Worm (Caenorhabditis elegans) whole organism, midembryonic: ENCODE results near the gene K07G6.1.

ENCODE experiments used
- T22C8.4 ChIP-seq: fragments of 200-800 bp; sonication (Bioruptor generic); IDR thresholded peaks from 2 replicates; pipeline ENCODE4 v1.3.6; 2022; ENCODE audit warnings: missing genetic modification characterization, missing compliant biosample characterization
- cog-1 ChIP-seq: sonication (generic microtip); optimal IDR thresholded peaks from 2 replicates; lab custom pipeline; 2016; ENCODE audit warnings: missing genetic modification characterization, missing compliant biosample characterization
- flt-1 ChIP-seq: fragments of 200-800 bp; sonication (Bioruptor generic); IDR thresholded peaks from 2 replicates; pipeline ENCODE4 v1.3.6; 2022; ENCODE audit warnings: missing genetic modification characterization, missing compliant biosample characterization
- klf-2 ChIP-seq: fragments of 200-800 bp; sonication (Bioruptor generic); conservative IDR thresholded peaks from 2 replicates; pipeline ENCODE4 v1.3.6; 2022; ENCODE audit warnings: missing genetic modification reagents, missing genetic modification characterization, missing compliant biosample characterization
- med-1 ChIP-seq: sonication (generic microtip); optimal IDR thresholded peaks from 2 replicates; lab custom pipeline; 2017; ENCODE audit warnings: missing genetic modification characterization, mild to moderate bottlenecking, missing compliant biosample characterization, antibody characterized with exemption, missing genetic modification reagents; ENCODE audit not compliant: insufficient read depth
- ref-1 ChIP-seq: fragments of 200-800 bp; sonication (Bioruptor generic); conservative IDR thresholded peaks from 2 replicates; pipeline ENCODE4 v1.3.6; 2022; ENCODE audit warnings: missing genetic modification reagents, missing genetic modification characterization, missing compliant biosample characterization
- tab-1 ChIP-seq: fragments of 200-800 bp; sonication (Bioruptor generic); IDR thresholded peaks from 2 replicates; pipeline ENCODE4 v1.3.6; 2022; ENCODE audit warnings: missing genetic modification characterization, missing compliant biosample characterization
- ztf-23 ChIP-seq: fragments of 200-800 bp; sonication (Bioruptor generic); IDR thresholded peaks from 2 replicates; pipeline ENCODE4 v1.3.6; 2022; ENCODE audit warnings: missing genetic modification reagents, missing genetic modification characterization, missing compliant biosample characterization
- ztf-29 ChIP-seq: fragments of 200-800 bp; sonication (Bioruptor generic); IDR thresholded peaks from 2 replicates; pipeline ENCODE4 v1.3.6; 2022; ENCODE audit warnings: missing genetic modification reagents, missing genetic modification characterization, missing compliant biosample characterization

K07G6.1 gene

DNA sequence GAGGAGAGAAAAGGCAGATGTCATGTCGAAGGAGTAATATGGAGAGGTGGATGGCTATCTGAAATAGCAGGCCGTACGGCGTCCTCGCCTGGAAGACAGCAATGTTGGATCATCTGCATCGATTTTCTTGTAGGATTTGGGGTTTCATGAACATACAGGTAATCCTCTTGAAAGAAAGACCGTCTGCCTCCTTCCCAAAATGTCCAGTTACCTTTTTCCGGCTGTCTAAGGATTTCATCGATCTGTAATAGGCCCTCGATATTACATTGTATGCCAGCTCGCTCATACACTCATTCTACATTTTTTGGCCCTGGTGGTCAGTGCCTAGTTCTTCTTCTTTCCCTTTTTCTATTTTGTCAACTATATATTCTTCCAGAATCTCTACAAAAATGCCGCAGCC is 19.0 kb upstream of the K07G6.1 start, which contains the start of the genes fbxb-5 and btb-8:
TSS of gene fbxb-5 (minus strand) at position 101 of the 400 bp plus-strand sequence.
TSS of gene btb-8 (plus strand) at position 377 of the 400 bp plus-strand sequence.
- TF ChIP-seq T22C8.4 (GFP tag; lab: Robert Waterston, UW), result no peak
- no peak for TF ChIP-seq med-1 (GFP tag; lab: Kevin White, UChicago)
- TF ChIP-seq tab-1 (GFP tag; lab: Robert Waterston, UW), result no peak
- no peak for TF ChIP-seq ref-1 (GFP tag; lab: Robert Waterston, UW)
- TF ChIP-seq ztf-29 (GFP tag; lab: Robert Waterston, UW), result no peak
- TF ChIP-seq flt-1 (GFP tag; lab: Robert Waterston, UW), result no peak
- TF ChIP-seq ztf-23, result no peak
- no peak for TF ChIP-seq cog-1 (tag; lab: Kevin White, UChicago)
- no peak for TF ChIP-seq klf-2 (GFP tag; lab: Robert Waterston, UW)

DNA sequence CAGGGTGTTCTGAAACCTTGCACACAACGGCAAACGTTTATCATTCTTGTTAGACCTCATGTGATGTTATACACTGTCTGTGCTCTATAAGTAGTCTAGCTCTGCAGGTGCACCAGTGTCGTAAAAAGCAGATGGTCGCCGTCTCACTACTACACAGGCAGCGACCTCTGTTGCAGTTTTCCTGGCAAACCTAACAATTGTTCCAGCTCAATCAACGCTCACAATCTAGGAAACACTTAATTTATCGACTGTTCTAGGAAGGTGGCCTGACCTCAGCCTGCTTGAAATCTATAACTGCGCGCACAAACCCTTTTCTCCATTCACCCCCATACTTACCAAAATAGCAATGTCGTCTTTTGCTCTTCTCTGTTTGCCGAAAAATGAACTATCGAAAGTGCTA is 17.0 kb upstream of the K07G6.1 start, which contains the start of gene fbxb-11:
TSS of gene fbxb-11 (plus strand) at position 301 of the 400 bp plus-strand sequence.
- no peak for TF ChIP-seq T22C8.4 (GFP tag; lab: Robert Waterston, UW)
- TF ChIP-seq ztf-29 (GFP tag; lab: Robert Waterston, UW), result no peak

DNA sequence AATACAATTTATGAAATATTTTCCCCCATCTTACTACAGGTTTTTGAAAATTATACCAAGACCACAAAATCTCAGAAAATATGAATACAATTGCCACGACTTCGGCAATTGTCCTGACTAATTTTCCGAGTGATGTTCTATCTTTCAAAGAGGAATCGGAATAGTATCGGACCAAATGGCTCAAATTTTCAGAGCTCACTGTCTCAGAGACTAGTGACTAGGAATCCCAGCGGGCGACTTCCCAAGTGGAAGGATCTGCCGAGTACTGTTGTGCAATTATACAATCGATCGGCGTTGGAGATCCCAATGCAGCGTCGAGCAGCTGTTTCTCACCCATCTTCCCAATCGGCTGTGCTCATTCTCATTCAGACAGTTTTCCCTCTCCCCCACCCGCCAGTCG is 15.6 kb upstream of the K07G6.1 start, which contains the start of gene F45C12.17:
TSS of gene F45C12.17 (plus strand) at position 377 of the 400 bp plus-strand sequence.
- no peak for TF ChIP-seq cog-1 (tag; lab: Kevin White, UChicago)
- TF ChIP-seq ztf-23, result no peak
- no peak for TF ChIP-seq ztf-29 (GFP tag; lab: Robert Waterston, UW)
- TF ChIP-seq ref-1 (GFP tag; lab: Robert Waterston, UW), result no peak
- no peak for TF ChIP-seq med-1 (GFP tag; lab: Kevin White, UChicago)
- TF ChIP-seq flt-1 (GFP tag; lab: Robert Waterston, UW), result 0 out of 2 replicates have a peak, but pooled peaks have one; percentile 21
- no peak for TF ChIP-seq tab-1 (GFP tag; lab: Robert Waterston, UW)
- no peak for TF ChIP-seq T22C8.4 (GFP tag; lab: Robert Waterston, UW)

DNA sequence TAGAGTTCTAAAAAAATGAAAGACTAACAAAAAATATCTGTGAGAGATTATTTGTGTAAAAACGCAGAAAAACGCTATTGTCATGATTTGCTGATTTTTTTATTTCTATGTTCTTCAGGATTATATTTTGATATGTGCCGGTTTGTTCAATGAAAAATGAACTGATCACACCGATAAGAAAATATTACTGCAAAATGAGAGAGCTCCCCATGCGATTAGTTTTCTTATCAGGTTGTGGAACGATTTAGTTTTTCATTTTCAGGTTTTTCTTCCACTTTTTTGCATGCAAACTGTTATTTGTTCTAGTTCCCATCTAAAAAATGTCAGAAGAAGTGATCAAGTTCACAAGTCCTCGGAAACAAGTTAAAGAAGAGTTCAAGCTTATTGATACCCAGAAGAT is 13.1 kb upstream of the K07G6.1 start, which contains the start of gene btb-9:
TSS of gene btb-9 (plus strand) at position 254 of the 400 bp plus-strand sequence.
- TF ChIP-seq ztf-29 (GFP tag; lab: Robert Waterston, UW) (no peak), flt-1 (GFP tag; lab: Robert Waterston, UW) (no peak), klf-2 (GFP tag; lab: Robert Waterston, UW) (no peak), T22C8.4 (GFP tag; lab: Robert Waterston, UW) (no peak), tab-1 (GFP tag; lab: Robert Waterston, UW) (no peak), ztf-23 (no peak), ref-1 (GFP tag; lab: Robert Waterston, UW) (no peak), cog-1 (tag; lab: Kevin White, UChicago) (no peak), med-1 (GFP tag; lab: Kevin White, UChicago) (no peak)

DNA sequence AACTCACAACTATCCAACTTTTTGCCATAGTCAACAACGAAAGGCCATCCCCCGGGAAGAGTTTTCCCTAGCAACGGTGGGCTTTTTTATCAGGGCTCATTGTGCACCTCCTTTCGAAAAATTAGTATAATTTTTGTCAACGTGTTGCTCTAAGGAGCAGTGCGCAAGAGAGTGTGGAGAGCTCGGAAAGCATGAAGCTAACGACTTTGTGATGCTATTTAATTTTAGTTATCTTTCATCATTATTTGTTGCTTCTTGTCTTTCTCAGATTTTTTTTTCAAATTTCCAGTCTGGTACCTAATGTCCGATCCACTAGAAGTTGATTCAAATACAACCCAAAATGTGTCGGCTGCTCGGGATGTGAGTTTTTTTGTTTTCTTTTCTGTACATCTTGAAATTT is 11.2 kb upstream of the K07G6.1 start, which contains the start of gene ceh-81:
TSS of gene ceh-81 (plus strand) at position 301 of the 400 bp plus-strand sequence.
- no peak for TF ChIP-seq ref-1 (GFP tag; lab: Robert Waterston, UW)
- no peak for TF ChIP-seq med-1 (GFP tag; lab: Kevin White, UChicago)
- TF ChIP-seq flt-1 (GFP tag; lab: Robert Waterston, UW), result no peak
- no peak for TF ChIP-seq klf-2 (GFP tag; lab: Robert Waterston, UW)
- TF ChIP-seq ztf-29 (GFP tag; lab: Robert Waterston, UW), result no peak
- TF ChIP-seq cog-1 (tag; lab: Kevin White, UChicago), result no peak
- no peak for TF ChIP-seq ztf-23
- TF ChIP-seq tab-1 (GFP tag; lab: Robert Waterston, UW), result no peak
- TF ChIP-seq T22C8.4 (GFP tag; lab: Robert Waterston, UW), result no peak

DNA sequence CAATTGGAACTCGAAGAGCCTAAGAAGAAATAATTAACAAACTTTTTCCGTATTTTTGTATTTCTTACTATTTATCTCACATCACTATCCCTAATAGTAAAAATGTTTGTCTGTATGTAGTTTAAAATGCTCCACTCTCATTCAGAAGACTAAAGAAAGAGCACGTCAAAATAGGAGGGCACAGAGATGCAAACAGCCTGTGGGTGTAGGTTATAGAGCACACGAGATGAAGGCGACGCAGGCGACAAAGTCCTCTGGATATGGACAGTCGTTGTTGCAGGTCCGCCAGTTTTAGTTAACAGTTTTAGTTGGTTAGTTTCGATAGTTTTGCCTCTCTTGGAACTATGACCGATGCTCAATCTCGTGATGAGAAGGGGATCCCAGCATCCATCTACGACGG is 9.4 kb upstream of the K07G6.1 start, which contains the start of gene ceh-82:
TSS of gene ceh-82 (plus strand) at position 301 of the 400 bp plus-strand sequence.
- no peak for TF ChIP-seq T22C8.4 (GFP tag; lab: Robert Waterston, UW)

DNA sequence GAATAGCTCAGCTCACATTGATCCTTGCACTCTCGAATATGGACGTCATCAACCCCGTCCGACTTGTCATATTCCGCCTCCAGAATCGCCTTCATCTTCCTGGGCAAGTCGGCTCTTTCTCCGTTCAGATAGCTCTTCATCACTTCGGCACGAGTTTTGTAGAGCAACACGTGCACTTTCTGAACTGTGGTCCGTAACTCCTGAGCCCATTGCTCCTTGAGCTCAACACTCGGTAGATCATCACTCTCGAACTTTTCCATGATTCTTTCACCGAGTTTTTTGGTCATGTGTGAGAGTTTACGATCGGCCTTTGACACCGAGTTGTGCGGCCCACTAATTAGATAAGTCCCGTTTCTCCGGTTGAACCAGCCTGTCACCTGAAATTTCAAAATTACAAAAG is 6.2 kb upstream of the K07G6.1 start:
- no peak for TF ChIP-seq cog-1 (tag; lab: Kevin White, UChicago)
- no peak for TF ChIP-seq tab-1 (GFP tag; lab: Robert Waterston, UW)
- TF ChIP-seq ref-1 (GFP tag; lab: Robert Waterston, UW), result no peak
- no peak for TF ChIP-seq klf-2 (GFP tag; lab: Robert Waterston, UW)
- TF ChIP-seq flt-1 (GFP tag; lab: Robert Waterston, UW), result no peak
- TF ChIP-seq med-1 (GFP tag; lab: Kevin White, UChicago), result no peak
- no peak for TF ChIP-seq T22C8.4 (GFP tag; lab: Robert Waterston, UW)
- no peak for TF ChIP-seq ztf-23
- TF ChIP-seq ztf-29 (GFP tag; lab: Robert Waterston, UW), result no peak

DNA sequence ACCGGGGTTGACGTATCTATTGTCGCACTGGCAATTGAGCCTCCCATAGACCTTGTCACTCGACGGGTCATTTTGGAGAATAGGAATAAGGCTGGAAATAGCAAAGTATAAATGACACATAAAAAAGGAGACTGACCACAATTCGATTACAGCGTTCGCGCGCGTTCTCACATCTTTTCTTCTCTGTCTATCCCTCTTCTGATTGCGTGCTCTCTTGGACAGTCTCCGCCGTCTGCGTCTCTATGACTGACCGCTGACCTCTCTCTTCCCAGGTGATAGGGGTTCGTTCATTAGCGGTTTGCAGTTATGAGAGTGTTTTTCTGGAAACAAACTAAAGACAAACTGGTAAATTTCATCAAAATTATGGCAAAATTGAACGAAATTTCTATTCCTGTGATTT is 5.0 kb upstream of the K07G6.1 start, which contains the start of gene ceh-83:
TSS of gene ceh-83 (minus strand) at position 181 of the 400 bp plus-strand sequence.
- no peak for TF ChIP-seq klf-2 (GFP tag; lab: Robert Waterston, UW)
- no peak for TF ChIP-seq ztf-23
- no peak for TF ChIP-seq ref-1 (GFP tag; lab: Robert Waterston, UW)
- no peak for TF ChIP-seq ztf-29 (GFP tag; lab: Robert Waterston, UW)
- no peak for TF ChIP-seq T22C8.4 (GFP tag; lab: Robert Waterston, UW)
- no peak for TF ChIP-seq tab-1 (GFP tag; lab: Robert Waterston, UW)

DNA sequence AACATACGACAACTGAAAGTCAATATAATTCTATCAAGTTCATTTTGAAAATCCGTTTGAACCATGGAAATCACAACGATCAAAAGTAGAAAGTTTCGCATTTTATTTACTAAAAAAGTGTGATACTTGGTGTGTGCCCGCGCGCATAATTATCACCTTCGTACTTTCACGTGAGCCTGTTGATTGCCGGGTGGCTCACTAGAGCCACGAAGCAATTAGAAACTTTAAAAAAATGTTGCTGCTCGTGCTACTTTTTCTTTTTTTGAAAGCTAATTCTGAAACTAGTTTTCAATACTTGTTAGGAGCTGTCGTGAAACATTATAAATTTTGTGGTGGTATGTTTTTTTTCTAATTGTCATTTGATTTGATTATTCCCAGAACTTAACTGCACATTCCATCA is 2.5 kb upstream of the K07G6.1 start, which contains the start of the genes irld-9 and irld-33:
TSS of gene irld-9 (minus strand) at position 101 of the 400 bp plus-strand sequence.
TSS of gene irld-33 (plus strand) at position 209 of the 400 bp plus-strand sequence.
- TF ChIP-seq T22C8.4 (GFP tag; lab: Robert Waterston, UW) (no peak), tab-1 (GFP tag; lab: Robert Waterston, UW) (no peak), cog-1 (tag; lab: Kevin White, UChicago) (no peak)
